Fruit fly (Drosophila melanogaster) whole organism, embryonic: ENCODE results near the gene CG31776.
A peak's percentile ranks its signal among the peaks of the same experiment; 100 is the strongest.

ENCODE experiments used
- Ada2b ChIP-seq: fragments of 200-800 bp; sonication (Bioruptor generic); IDR thresholded peaks from 2 replicates; pipeline ENCODE4 v1.3.6; 2022; ENCODE audit warnings: missing biosample characterization, missing genetic modification characterization
- CG10147 ChIP-seq: fragments of 200-800 bp; sonication (Bioruptor generic); optimal IDR thresholded peaks from 2 replicates; lab custom pipeline; 2019; ENCODE audit warnings: missing biosample characterization, mild to moderate bottlenecking, missing genetic modification characterization, moderate library complexity
- CG11085 ChIP-seq: fragments of 200-800 bp; sonication (Bioruptor generic); IDR thresholded peaks from 2 replicates; pipeline ENCODE4 v1.3.6; 2022; ENCODE audit warnings: missing biosample characterization, missing genetic modification characterization
- CG11696 ChIP-seq: fragments of 200-800 bp; sonication (Bioruptor generic); IDR thresholded peaks from 2 replicates; pipeline ENCODE4 v1.3.6; 2022; ENCODE audit warnings: missing biosample characterization, missing genetic modification characterization
- CG1233 ChIP-seq: fragments of 200-800 bp; sonication (Bioruptor generic); optimal IDR thresholded peaks from 4 replicates; lab custom pipeline; 2018; ENCODE audit warnings: missing biosample characterization, mild to moderate bottlenecking, missing genetic modification characterization
- CG13287 ChIP-seq: fragments of 200-800 bp; sonication (Bioruptor generic); IDR thresholded peaks from 2 replicates; pipeline ENCODE4 v1.3.6; 2022; ENCODE audit warnings: missing biosample characterization, missing genetic modification characterization; ENCODE audit not compliant: partially characterized antibody
- CG15514 ChIP-seq: fragments of 200-800 bp; sonication (Bioruptor generic); optimal IDR thresholded peaks from 3 replicates; lab custom pipeline; 2017; ENCODE audit warnings: missing biosample characterization, missing genetic modification characterization, mild to moderate bottlenecking, moderate library complexity, missing genetic modification reagents
- CG1832 ChIP-seq: fragments of 200-800 bp; sonication (Bioruptor generic); optimal IDR thresholded peaks from 2 replicates; lab custom pipeline; 2017; ENCODE audit warnings: missing biosample characterization, mild to moderate bottlenecking, missing genetic modification characterization, inconsistent platforms
- CG2129 ChIP-seq: fragments of 200-800 bp; sonication (Bioruptor generic); IDR thresholded peaks from 2 replicates; pipeline ENCODE4 v1.3.6; 2022; ENCODE audit warnings: missing biosample characterization, missing genetic modification characterization; ENCODE audit not compliant: partially characterized antibody
- CG3065 ChIP-seq: fragments of 200-800 bp; sonication (Bioruptor generic); optimal IDR thresholded peaks from 2 replicates; lab custom pipeline; 2016; ENCODE audit warnings: missing biosample characterization, missing genetic modification characterization
- CG3995 ChIP-seq: fragments of 200-800 bp; sonication (Bioruptor generic); optimal IDR thresholded peaks from 3 replicates; lab custom pipeline; 2016; ENCODE audit warnings: missing biosample characterization, missing genetic modification characterization
- CG4707 ChIP-seq: fragments of 200-800 bp; sonication (Bioruptor generic); optimal IDR thresholded peaks from 2 replicates; lab custom pipeline; 2018; ENCODE audit warnings: missing biosample characterization, mild to moderate bottlenecking, missing genetic modification characterization, moderate library complexity
- CG4730 ChIP-seq: fragments of 200-800 bp; sonication (Bioruptor generic); IDR thresholded peaks from 2 replicates; pipeline ENCODE4 v1.3.6; 2022; ENCODE audit warnings: missing biosample characterization, missing genetic modification characterization
- CG6654 ChIP-seq: fragments of 200-800 bp; sonication (Bioruptor generic); optimal IDR thresholded peaks from 2 replicates; lab custom pipeline; 2017; ENCODE audit warnings: missing biosample characterization, mild to moderate bottlenecking, missing genetic modification characterization
- CG7556 ChIP-seq: fragments of 200-800 bp; sonication (Bioruptor generic); optimal IDR thresholded peaks from 2 replicates; lab custom pipeline; 2017; ENCODE audit warnings: missing biosample characterization, mild to moderate bottlenecking, missing genetic modification characterization
- CG8290 ChIP-seq, 3 experiments: fragments of 200-800 bp; sonication (Bioruptor generic); optimal IDR thresholded peaks; 2 replicates each; lab custom pipeline; 2016 to 2019; ENCODE audit warnings: missing biosample characterization in 3 of 3, missing genetic modification characterization in 3 of 3, mild to moderate bottlenecking in 2 of 3, moderate library complexity in 1 of 3
- CG8359 ChIP-seq: fragments of 200-800 bp; sonication (Bioruptor generic); optimal IDR thresholded peaks from 2 replicates; lab custom pipeline; 2017; ENCODE audit warnings: missing biosample characterization, mild to moderate bottlenecking, missing genetic modification characterization, borderline replicate concordance
- CG8388 ChIP-seq: fragments of 200-800 bp; sonication (Bioruptor generic); optimal IDR thresholded peaks from 2 replicates; lab custom pipeline; 2019; ENCODE audit warnings: missing biosample characterization, mild to moderate bottlenecking, missing genetic modification characterization, moderate library complexity
- D19B ChIP-seq: fragments of 200-800 bp; sonication (Bioruptor generic); optimal IDR thresholded peaks from 2 replicates; lab custom pipeline; 2017; ENCODE audit warnings: missing biosample characterization, mild to moderate bottlenecking, missing genetic modification characterization
- Dll ChIP-seq: fragments of 200-800 bp; sonication (Bioruptor generic); IDR thresholded peaks from 4 replicates; pipeline ENCODE4 v1.3.6; 2022; ENCODE audit warnings: missing biosample characterization, missing genetic modification characterization; ENCODE audit not compliant: partially characterized antibody
- Fer1 ChIP-seq: fragments of 200-800 bp; sonication (Bioruptor generic); optimal IDR thresholded peaks from 2 replicates; lab custom pipeline; 2017; ENCODE audit warnings: missing biosample characterization, mild to moderate bottlenecking, missing genetic modification characterization
- HLH4C ChIP-seq: fragments of 200-800 bp; sonication (Bioruptor generic); IDR thresholded peaks from 3 replicates; pipeline ENCODE4 v1.3.6; 2022; ENCODE audit warnings: missing biosample characterization, missing genetic modification characterization; ENCODE audit not compliant: partially characterized antibody
- Hey ChIP-seq: fragments of 200-800 bp; sonication (Bioruptor generic); optimal IDR thresholded peaks from 3 replicates; lab custom pipeline; 2018; ENCODE audit warnings: missing biosample characterization, mild to moderate bottlenecking, missing genetic modification characterization
- Lpt ChIP-seq: fragments of >200 bp; optimal IDR thresholded peaks from 2 replicates; lab custom pipeline; 2018; ENCODE audit warnings: missing biosample characterization, missing genetic modification characterization
- Mrtf ChIP-seq: fragments of 200-800 bp; sonication (Bioruptor generic); IDR thresholded peaks from 3 replicates; pipeline ENCODE4 v1.3.6; 2022; ENCODE audit warnings: missing biosample characterization, missing genetic modification characterization
- Myb ChIP-seq: fragments of 200-800 bp; sonication (Bioruptor generic); optimal IDR thresholded peaks from 2 replicates; lab custom pipeline; 2016; ENCODE audit warnings: missing biosample characterization, missing genetic modification characterization
- NC2α ChIP-seq: fragments of 200-800 bp; sonication (Bioruptor generic); optimal IDR thresholded peaks from 2 replicates; lab custom pipeline; 2016; ENCODE audit warnings: missing biosample characterization, missing genetic modification characterization
- Nf-YB ChIP-seq: fragments of 200-800 bp; sonication (Bioruptor generic); optimal IDR thresholded peaks from 3 replicates; lab custom pipeline; 2019; ENCODE audit warnings: missing biosample characterization, mild to moderate bottlenecking, missing genetic modification characterization, moderate library complexity
- NfI ChIP-seq: fragments of 200-800 bp; sonication (Bioruptor generic); optimal IDR thresholded peaks from 3 replicates; lab custom pipeline; 2018; ENCODE audit warnings: missing biosample characterization, mild to moderate bottlenecking, missing genetic modification characterization, moderate library complexity
- ac ChIP-seq: fragments of 200-800 bp; sonication (Bioruptor generic); optimal IDR thresholded peaks from 3 replicates; lab custom pipeline; 2017; ENCODE audit warnings: missing biosample characterization, mild to moderate bottlenecking, missing genetic modification characterization
- bbx ChIP-seq: fragments of 200-800 bp; sonication (Bioruptor generic); IDR thresholded peaks from 2 replicates; pipeline ENCODE4 v1.3.6; 2022; ENCODE audit warnings: missing biosample characterization, missing genetic modification characterization; ENCODE audit not compliant: partially characterized antibody
- dan ChIP-seq: fragments of 200-800 bp; sonication (Bioruptor generic); IDR thresholded peaks from 2 replicates; pipeline ENCODE4 v1.3.6; 2022; ENCODE audit warnings: missing biosample characterization, missing genetic modification characterization
- dati ChIP-seq: fragments of 200-800 bp; sonication (Bioruptor generic); IDR thresholded peaks from 2 replicates; pipeline ENCODE4 v1.3.6; 2022; ENCODE audit warnings: missing biosample characterization, missing genetic modification characterization
- dimm ChIP-seq: fragments of 200-800 bp; sonication (Bioruptor generic); IDR thresholded peaks from 2 replicates; pipeline ENCODE4 v1.3.6; 2022; ENCODE audit warnings: missing biosample characterization, missing genetic modification characterization
- fd96Cb ChIP-seq: fragments of 200-800 bp; sonication (Bioruptor generic); optimal IDR thresholded peaks from 2 replicates; lab custom pipeline; 2018; ENCODE audit warnings: missing biosample characterization, mild to moderate bottlenecking, missing genetic modification characterization, moderate library complexity
- grau ChIP-seq: fragments of 200-800 bp; optimal IDR thresholded peaks from 3 replicates; lab custom pipeline; 2019; ENCODE audit warnings: missing biosample characterization, mild to moderate bottlenecking, missing genetic modification characterization, moderate library complexity
- gt ChIP-seq: fragments of 200-800 bp; sonication (Bioruptor generic); IDR thresholded peaks from 2 replicates; pipeline ENCODE4 v1.3.6; 2022; ENCODE audit warnings: missing biosample characterization, missing genetic modification characterization
- ind ChIP-seq: fragments of 200-800 bp; sonication (Bioruptor generic); optimal IDR thresholded peaks from 3 replicates; lab custom pipeline; 2016; ENCODE audit warnings: missing biosample characterization, missing genetic modification characterization
- klu ChIP-seq: fragments of 200-800 bp; sonication (Bioruptor generic); IDR thresholded peaks from 2 replicates; pipeline ENCODE4 v1.3.6; 2022; ENCODE audit warnings: missing biosample characterization, missing genetic modification characterization
- nom ChIP-seq: fragments of 200-800 bp; sonication (Bioruptor generic); optimal IDR thresholded peaks from 2 replicates; lab custom pipeline; 2017; ENCODE audit warnings: missing biosample characterization, missing genetic modification characterization, mild to moderate bottlenecking, moderate library complexity, missing genetic modification reagents
- prd ChIP-seq, 3 experiments: fragments of >200 bp in 2 of 3; fragments of 200-800 bp in 1 of 3; sonication (Bioruptor generic) in 1 of 3; optimal IDR thresholded peaks in 2 of 3; IDR thresholded peaks in 1 of 3; 2 replicates in 2 of 3; 3 replicates in 1 of 3; pipeline versions ENCODE4 v1.3.6 to Lab custom; 2017 to 2022; ENCODE audit warnings: missing biosample characterization in 1 of 3, missing genetic modification characterization in 1 of 3
- pros ChIP-seq: fragments of 200-800 bp; sonication (Bioruptor generic); optimal IDR thresholded peaks from 3 replicates; lab custom pipeline; 2019; ENCODE audit warnings: missing biosample characterization, mild to moderate bottlenecking, missing genetic modification characterization, moderate library complexity
- rib ChIP-seq: fragments of 200-800 bp; sonication (Bioruptor generic); IDR thresholded peaks from 2 replicates; pipeline ENCODE4 v1.3.6; 2022; ENCODE audit warnings: missing biosample characterization, missing genetic modification characterization
- slp2 ChIP-seq: fragments of 200-800 bp; sonication (Bioruptor generic); optimal IDR thresholded peaks from 2 replicates; lab custom pipeline; 2016; ENCODE audit warnings: missing biosample characterization, missing genetic modification characterization
- sna ChIP-seq: fragments of 200-800 bp; sonication (Bioruptor generic); IDR thresholded peaks from 2 replicates; pipeline ENCODE4 v1.3.6; 2022; ENCODE audit warnings: missing biosample characterization, missing genetic modification characterization; ENCODE audit not compliant: partially characterized antibody
- vfl ChIP-seq: fragments of 200-800 bp; sonication (Bioruptor generic); optimal IDR thresholded peaks from 2 replicates; lab custom pipeline; 2016; ENCODE audit warnings: missing biosample characterization, missing genetic modification characterization
- vvl ChIP-seq: fragments of 200-800 bp; sonication (Bioruptor generic); IDR thresholded peaks from 2 replicates; pipeline ENCODE4 v1.3.6; 2022; ENCODE audit warnings: missing biosample characterization, missing genetic modification characterization
- wdn ChIP-seq: fragments of 200-800 bp; sonication (Bioruptor generic); IDR thresholded peaks from 2 replicates; pipeline ENCODE4 v1.3.6; 2022; ENCODE audit warnings: missing biosample characterization, missing genetic modification characterization

CG31776 gene

dm6 chr2L:3477057-3477755 is 7.2 kb downstream of the CG31776 start (continued):
- TF ChIP-seq Mrtf (GFP tag; lab: Robert Waterston, UW) (peak; percentile 37; the same call in 1 of the 3 replicates), dimm (GFP tag; lab: Robert Waterston, UW) (no peak), vfl (no peak), gt (GFP tag; lab: Robert Waterston, UW) (no peak), pros (GFP tag; lab: Kevin White, UChicago) (no peak), bbx (GFP tag; lab: Robert Waterston, UW) (no peak), dan (GFP tag; lab: Robert Waterston, UW) (no peak), ind (GFP tag; lab: Kevin White, UChicago) (peak; percentile 15), dati (GFP tag; lab: Robert Waterston, UW) (no peak), CG3065 (no peak), fd96Cb (tag; lab: Kevin White, UChicago) (peak; percentile 19), HLH4C (GFP tag; lab: Robert Waterston, UW) (no peak), wdn (no peak), CG1233 (peak; percentile 16), sna (GFP tag; lab: Robert Waterston, UW) (no peak), CG4707 (GFP tag; lab: Kevin White, UChicago) (no peak), Ada2b (GFP tag; lab: Robert Waterston, UW) (peak; percentile 23; the same call in 1 of the 2 replicates), CG11085 (GFP tag; lab: Robert Waterston, UW) (no peak), NfI (GFP tag; lab: Kevin White, UChicago) (peak; percentile 58), ac (GFP tag; lab: Kevin White, UChicago) (no peak), CG8290 (GFP tag; optimal IDR thresholded peaks at IDR 0.05; lab: Kevin White, UChicago) (no peak), CG8290 (tag; optimal IDR thresholded peaks at IDR 0.05; lab: Kevin White, UChicago) (peak in 1 of 2 experiments; percentile 68), CG1832 (no peak), CG8388 (GFP tag; lab: Kevin White, UChicago) (peak; percentile 15), CG10147 (GFP tag; lab: Kevin White, UChicago) (peak; percentile 32), CG15514 (no peak), Fer1 (GFP tag; lab: Kevin White, UChicago) (no peak), CG2129 (GFP tag; lab: Robert Waterston, UW) (no peak), Hey (tag; lab: Kevin White, UChicago) (no peak), CG11696 (no peak), CG6654 (GFP tag; lab: Kevin White, UChicago) (no peak), Lpt (GFP tag; lab: Kevin White, UChicago) (no peak), CG7556 (GFP tag; lab: Kevin White, UChicago) (peak; percentile 60), CG8359 (GFP tag; lab: Kevin White, UChicago) (no peak), rib (GFP tag; lab: Robert Waterston, UW) (no peak), grau (peak; percentile 56), vvl (no peak; the same call in 1 of the 2 replicates), slp2 (GFP tag; lab: Kevin White, UChicago) (peak; percentile 52), klu (GFP tag; lab: Robert Waterston, UW) (no peak), Myb (GFP tag; lab: Kevin White, UChicago) (no peak), prd (optimal IDR thresholded peaks at IDR 0.05; lab: Kevin White, UChicago) (no peak), prd (GFP tag; IDR thresholded peaks at IDR 0.05; lab: Robert Waterston, UW) (peak; percentile 28; the same call in 1 of the 3 replicates), nom (GFP tag; lab: Kevin White, UChicago) (no peak), Dll (no peak), CG3995 (no peak), Nf-YB (no peak), D19B (GFP tag; lab: Kevin White, UChicago) (peak; percentile 96), CG13287 (no peak), NC2α (GFP tag; lab: Kevin White, UChicago) (peak; percentile 7), CG4730 (no peak)
